Fruit fly (Drosophila melanogaster) whole organism, adult: ENCODE measurements around the gene CG9922.

Source experiments
- CG11617 ChIP-seq: fragments of 200-800 bp; sonication (Bioruptor generic); optimal IDR thresholded peaks from 2 replicates; lab custom pipeline; 2017; ENCODE audit warnings: mild to moderate bottlenecking, missing biosample characterization, missing genetic modification reagents, missing genetic modification characterization
- CG14711 ChIP-seq: fragments of 200-800 bp; sonication (Bioruptor generic); optimal IDR thresholded peaks from 2 replicates; lab custom pipeline; 2018; ENCODE audit warnings: missing biosample characterization, mild to moderate bottlenecking, missing genetic modification characterization, moderate library complexity
- CG1620 ChIP-seq: fragments of 200-800 bp; sonication (Bioruptor generic); optimal IDR thresholded peaks from 2 replicates; lab custom pipeline; 2016; ENCODE audit warnings: missing biosample characterization, missing genetic modification characterization
- CG7045 ChIP-seq: fragments of 200-800 bp; sonication (Bioruptor generic); optimal IDR thresholded peaks from 2 replicates; lab custom pipeline; 2017; ENCODE audit warnings: missing biosample characterization, mild to moderate bottlenecking, missing genetic modification characterization
- ovo ChIP-seq: fragments of 200-800 bp; sonication (Bioruptor generic); optimal IDR thresholded peaks from 2 replicates; lab custom pipeline; 2016; ENCODE audit warnings: missing biosample characterization, missing genetic modification characterization
- toe ChIP-seq: fragments of 200-800 bp; sonication (Bioruptor generic); optimal IDR thresholded peaks from 2 replicates; lab custom pipeline; 2016; ENCODE audit warnings: missing biosample characterization, missing genetic modification characterization

dm6 chr3R:14067904-14068636 is 31.9 kb upstream of the CG9922 start:
- TF ChIP-seq CG14711, result no peak
- no peak for TF ChIP-seq CG7045
- TF ChIP-seq CG11617 (GFP tag; lab: Kevin White, UChicago), result no peak
- TF ChIP-seq CG1620 (GFP tag; lab: Kevin White, UChicago), result no peak
- TF ChIP-seq ovo (GFP tag; lab: Kevin White, UChicago), result no peak
- TF ChIP-seq toe, result no peak
